Worm (Caenorhabditis elegans) whole organism, L2 larva: Measurements from ENCODE around the gene F53B3.3.
A peak's percentile ranks its signal among the peaks of the same experiment; 100 is the strongest.

Source experiments
- C34F6.9 ChIP-seq: fragments of 150-350 bp; optimal IDR thresholded peaks from 2 replicates; lab custom pipeline; 2014; ENCODE audit warnings: missing biosample characterization, missing genetic modification characterization
- F13H6.1 ChIP-seq: sonication (generic microtip); optimal IDR thresholded peaks from 2 replicates; lab custom pipeline; 2016; ENCODE audit warnings: missing genetic modification characterization, missing compliant biosample characterization
- R02D3.7 ChIP-seq: fragments of 150-350 bp; optimal IDR thresholded peaks from 2 replicates; lab custom pipeline; 2014; ENCODE audit warnings: missing biosample characterization, missing genetic modification characterization
- ZK546.5 ChIP-seq: sonication (generic microtip); optimal IDR thresholded peaks from 2 replicates; lab custom pipeline; 2017; ENCODE audit warnings: missing biosample characterization, missing genetic modification characterization
- alr-1 ChIP-seq: fragments of 150-350 bp; optimal IDR thresholded peaks from 2 replicates; lab custom pipeline; 2014; ENCODE audit warnings: missing biosample characterization, missing genetic modification characterization
- blmp-1 ChIP-seq: sonication (generic microtip); optimal IDR thresholded peaks from 2 replicates; lab custom pipeline; 2017; ENCODE audit warnings: missing genetic modification characterization, mild to moderate bottlenecking, missing compliant biosample characterization, antibody characterized with exemption, moderate library complexity; ENCODE audit not compliant: insufficient read depth
- ceh-82 ChIP-seq: fragments of 150-350 bp; optimal IDR thresholded peaks from 2 replicates; lab custom pipeline; 2014; ENCODE audit warnings: missing biosample characterization, missing genetic modification characterization
- crh-2 ChIP-seq: sonication (generic microtip); optimal IDR thresholded peaks from 2 replicates; lab custom pipeline; 2017; ENCODE audit warnings: missing biosample characterization, missing genetic modification characterization
- egl-27 ChIP-seq: sonication (generic microtip); optimal IDR thresholded peaks from 3 replicates; lab custom pipeline; 2017; ENCODE audit warnings: missing biosample characterization, missing genetic modification reagents, missing genetic modification characterization
- fos-1 ChIP-seq: fragments of 150-350 bp; optimal IDR thresholded peaks from 2 replicates; lab custom pipeline; 2014; ENCODE audit warnings: missing biosample characterization, missing genetic modification characterization
- gmeb-1 ChIP-seq: fragments of 150-350 bp; optimal IDR thresholded peaks from 2 replicates; lab custom pipeline; 2014; ENCODE audit warnings: missing biosample characterization, missing genetic modification characterization
- lin-13 ChIP-seq: fragments of 150-350 bp; optimal IDR thresholded peaks from 2 replicates; lab custom pipeline; 2014; ENCODE audit warnings: missing biosample characterization, missing genetic modification reagents, missing genetic modification characterization
- lin-39 ChIP-seq: fragments of 150-350 bp; optimal IDR thresholded peaks from 2 replicates; lab custom pipeline; 2014; ENCODE audit warnings: missing biosample characterization, missing genetic modification reagents, missing genetic modification characterization
- lsy-2 ChIP-seq, 2 experiments: fragments of 150-350 bp in 1 of 2; sonication (generic microtip) in 1 of 2; optimal IDR thresholded peaks; 2 replicates each; lab custom pipeline; 2014 to 2017; ENCODE audit warnings: missing biosample characterization in 2 of 2, missing genetic modification characterization in 2 of 2
- mab-5 ChIP-seq: fragments of 150-350 bp; optimal IDR thresholded peaks from 2 replicates; lab custom pipeline; 2014; ENCODE audit warnings: missing biosample characterization, missing genetic modification characterization
- mbf-1 ChIP-seq: sonication (generic microtip); optimal IDR thresholded peaks from 2 replicates; lab custom pipeline; 2017; ENCODE audit warnings: missing biosample characterization, missing genetic modification characterization
- mdl-1 ChIP-seq, 2 experiments: fragments of 150-350 bp in 1 of 2; sonication (generic microtip) in 1 of 2; optimal IDR thresholded peaks; 2 replicates each; lab custom pipeline; 2017; ENCODE audit warnings: missing biosample characterization in 2 of 2, missing genetic modification characterization in 2 of 2
- nhr-12 ChIP-seq: fragments of 150-350 bp; optimal IDR thresholded peaks from 2 replicates; lab custom pipeline; 2014; ENCODE audit warnings: missing biosample characterization, missing genetic modification characterization
- nhr-129 ChIP-seq: fragments of 150-350 bp; optimal IDR thresholded peaks from 2 replicates; lab custom pipeline; 2014; ENCODE audit warnings: missing biosample characterization, missing genetic modification characterization
- nhr-21 ChIP-seq: fragments of 150-350 bp; optimal IDR thresholded peaks from 2 replicates; lab custom pipeline; 2014; ENCODE audit warnings: missing biosample characterization, missing genetic modification characterization
- nhr-237 ChIP-seq: fragments of 150-350 bp; optimal IDR thresholded peaks from 2 replicates; lab custom pipeline; 2014; ENCODE audit warnings: missing biosample characterization, missing genetic modification characterization
- nhr-25 ChIP-seq: fragments of 150-350 bp; sonication (generic microtip); optimal IDR thresholded peaks from 3 replicates; lab custom pipeline; 2014; ENCODE audit warnings: missing biosample characterization, missing genetic modification characterization
- sem-4 ChIP-seq: fragments of 150-350 bp; optimal IDR thresholded peaks from 2 replicates; lab custom pipeline; 2014; ENCODE audit warnings: missing biosample characterization, missing genetic modification reagents, missing genetic modification characterization
- sma-3 ChIP-seq: sonication (generic microtip); optimal IDR thresholded peaks from 2 replicates; lab custom pipeline; 2016; ENCODE audit warnings: missing genetic modification reagents, missing genetic modification characterization, missing compliant biosample characterization
- sma-9 ChIP-seq, 2 experiments: fragments of 150-350 bp in 1 of 2; sonication (generic microtip) in 1 of 2; optimal IDR thresholded peaks; 2 replicates each; lab custom pipeline; 2014 to 2016; ENCODE audit warnings: missing genetic modification characterization in 2 of 2, mild to moderate bottlenecking in 1 of 2, missing biosample characterization in 1 of 2, missing compliant biosample characterization in 1 of 2, missing genetic modification reagents in 1 of 2, moderate library complexity in 1 of 2
- snpc-4 ChIP-seq: fragments of 150-350 bp; optimal IDR thresholded peaks from 2 replicates; lab custom pipeline; 2014; ENCODE audit warnings: missing biosample characterization, missing genetic modification characterization
- unc-39 ChIP-seq: fragments of 150-350 bp; optimal IDR thresholded peaks from 2 replicates; lab custom pipeline; 2014; ENCODE audit warnings: missing biosample characterization, missing genetic modification characterization
- unc-55 ChIP-seq: fragments of 150-350 bp; sonication (generic microtip); optimal IDR thresholded peaks from 3 replicates; lab custom pipeline; 2014; ENCODE audit warnings: missing biosample characterization, missing genetic modification reagents, missing genetic modification characterization
- unc-62 ChIP-seq: fragments of 150-350 bp; optimal IDR thresholded peaks from 2 replicates; lab custom pipeline; 2014; ENCODE audit warnings: missing biosample characterization, missing genetic modification reagents, missing genetic modification characterization
- zag-1 ChIP-seq: fragments of 150-350 bp; optimal IDR thresholded peaks from 2 replicates; lab custom pipeline; 2014; ENCODE audit warnings: missing biosample characterization, missing genetic modification characterization
- ztf-1 ChIP-seq: fragments of 200-800 bp; sonication (Bioruptor generic); conservative IDR thresholded peaks from 2 replicates; pipeline ENCODE4 v1.3.6; 2022; ENCODE audit warnings: missing genetic modification characterization, missing compliant biosample characterization
- ztf-4 ChIP-seq: fragments of 150-350 bp; optimal IDR thresholded peaks from 2 replicates; lab custom pipeline; 2014; ENCODE audit warnings: missing biosample characterization, missing genetic modification characterization

F53B3.3 gene

DNA sequence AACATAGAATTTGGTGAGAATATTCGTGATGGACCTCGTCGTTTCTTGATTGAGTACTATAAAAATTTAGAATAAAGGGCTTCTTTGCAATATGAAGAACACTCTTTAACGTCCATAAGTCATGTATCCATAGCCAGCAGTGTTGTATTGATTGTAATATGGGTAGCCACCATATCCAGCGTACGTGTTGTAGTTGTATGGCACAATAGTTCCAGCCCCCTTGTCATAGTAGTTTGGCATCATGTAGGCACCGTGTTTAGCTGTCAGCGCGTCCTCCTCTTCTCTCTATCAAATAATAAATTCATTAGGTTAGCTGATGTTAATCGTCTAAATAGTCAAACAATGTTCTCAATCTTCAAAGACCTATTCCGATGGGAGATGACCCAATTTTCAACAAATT lies 2.3 kb upstream of the F53B3.3 start:
- TF ChIP-seq snpc-4: no peak
- no peak for TF ChIP-seq F13H6.1
- no peak for TF ChIP-seq unc-62 (GFP tag; lab: Kevin White, UChicago)

DNA sequence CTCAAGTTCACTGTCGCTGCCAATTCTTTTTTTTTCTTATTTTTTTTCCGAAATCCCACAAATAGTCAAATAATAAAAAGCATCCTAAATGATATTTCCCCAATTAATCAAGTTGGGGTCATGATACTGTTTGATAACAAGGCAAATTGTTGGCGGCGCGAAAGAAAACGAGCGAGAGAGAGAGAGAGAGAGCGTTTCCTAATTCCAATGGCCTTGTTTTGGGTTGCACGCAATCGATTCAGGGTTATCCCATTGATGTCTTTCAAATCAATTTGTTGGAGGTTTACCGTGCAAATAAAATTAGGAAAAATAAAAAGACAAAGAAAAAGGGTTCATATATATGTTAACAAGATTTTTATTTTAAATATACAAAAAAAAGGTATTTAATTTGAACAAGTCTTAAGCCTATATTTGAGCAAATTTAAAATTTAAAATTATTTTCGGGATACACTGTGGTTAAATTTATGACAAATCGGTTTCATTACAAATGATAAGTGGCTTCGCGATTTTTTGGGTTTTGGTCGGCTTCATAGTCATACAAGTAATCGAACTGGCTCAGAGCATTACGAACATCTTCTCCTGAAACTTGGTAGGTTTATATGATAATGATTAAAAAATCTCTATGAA lies 5.2 kb downstream of the F53B3.3 start:
- TF ChIP-seq ztf-4 (tag; lab: Kevin White, UChicago) (peak; percentile 2), lsy-2 (tag; optimal IDR thresholded peaks at IDR 0.05; lab: Kevin White, UChicago) (peak in 1 of 2 experiments; percentile 18), nhr-25 (no peak), unc-39 (tag; lab: Kevin White, UChicago) (no peak), sma-3 (GFP tag; lab: Kevin White, UChicago) (peak; percentile 52), fos-1 (tag; lab: Kevin White, UChicago) (no peak)

ce11 chrX:2863946-2864345 lies 7.0 kb downstream of the F53B3.3 start, which contains the start of gene F53B3.6:
Gene F53B3.6, plus strand, starts transcription at chrX:2864229.
- TF ChIP-seq sma-9 (GFP tag; optimal IDR thresholded peaks at IDR 0.05; lab: Kevin White, UChicago) (peak; percentile 26), sma-9 (tag; optimal IDR thresholded peaks at IDR 0.05; lab: Kevin White, UChicago) (no peak), F13H6.1 (no peak), snpc-4 (no peak), ceh-82 (tag; lab: Kevin White, UChicago) (no peak), lin-13 (GFP tag; lab: Kevin White, UChicago) (no peak), ZK546.5 (tag; lab: Kevin White, UChicago) (no peak), unc-55 (no peak), lin-39 (no peak), nhr-25 (peak; percentile 9), sma-3 (GFP tag; lab: Kevin White, UChicago) (peak; percentile 68), zag-1 (tag; lab: Kevin White, UChicago) (no peak), ztf-4 (tag; lab: Kevin White, UChicago) (no peak), fos-1 (tag; lab: Kevin White, UChicago) (peak; percentile 4)

ce11 chrX:2862372-2862771 lies 8.6 kb downstream of the F53B3.3 start, which contains the start of gene comt-1:
Gene comt-1, minus strand, starts transcription at chrX:2862472.
- no peak for TF ChIP-seq ztf-1
- no peak for TF ChIP-seq ztf-4 (tag; lab: Kevin White, UChicago)
- no peak for TF ChIP-seq lin-39
- no peak for TF ChIP-seq sem-4 (tag; lab: Kevin White, UChicago)
- no peak for TF ChIP-seq sma-9 (GFP tag; optimal IDR thresholded peaks at IDR 0.05; lab: Kevin White, UChicago)
- TF ChIP-seq sma-9 (tag; optimal IDR thresholded peaks at IDR 0.05; lab: Kevin White, UChicago): no peak
- no peak for TF ChIP-seq mdl-1 (tag; optimal IDR thresholded peaks at IDR 0.05; lab: Kevin White, UChicago)
- TF ChIP-seq nhr-12 (tag; lab: Kevin White, UChicago): no peak
- no peak for TF ChIP-seq nhr-237
- no peak for TF ChIP-seq egl-27 (tag; lab: Kevin White, UChicago)
- no peak for TF ChIP-seq alr-1 (tag; lab: Kevin White, UChicago)
- no peak for TF ChIP-seq mab-5 (tag; lab: Kevin White, UChicago)
- no peak for TF ChIP-seq snpc-4
- TF ChIP-seq nhr-129 (tag; lab: Kevin White, UChicago): no peak
- TF ChIP-seq R02D3.7 (tag; lab: Kevin White, UChicago): no peak
- no peak for TF ChIP-seq lsy-2 (tag; optimal IDR thresholded peaks at IDR 0.05; lab: Kevin White, UChicago)

- TF ChIP-seq nhr-25 (peak; percentile 89), C34F6.9 (peak; percentile 7), sma-9 (GFP tag; optimal IDR thresholded peaks at IDR 0.05; lab: Kevin White, UChicago) (peak; percentile 37), sma-9 (tag; optimal IDR thresholded peaks at IDR 0.05; lab: Kevin White, UChicago) (no peak), mbf-1 (tag; lab: Kevin White, UChicago) (no peak), nhr-21 (tag; lab: Kevin White, UChicago) (no peak), blmp-1 (tag; lab: Kevin White, UChicago) (peak; percentile 21), gmeb-1 (tag; lab: Kevin White, UChicago) (peak; percentile 6), ceh-82 (tag; lab: Kevin White, UChicago) (no peak), lsy-2 (tag; optimal IDR thresholded peaks at IDR 0.05; lab: Kevin White, UChicago) (peak in 1 of 2 experiments; percentile 14), sma-3 (GFP tag; lab: Kevin White, UChicago) (peak; percentile 49), crh-2 (tag; lab: Kevin White, UChicago) (peak; percentile 8)
Measured at ce11 chrX:2858380-2858779, 12.6 kb downstream of the F53B3.3 start.
